Fruit fly (Drosophila melanogaster): ENCODE data around the gene Sry-delta.

dm6 chr3R:30004648-30005047, 38.5 kb upstream of the Sry-delta start, which contains the start of the genes Nlp and Nph:
- TF ChIP-seq CG8478 (optimal IDR thresholded peaks at IDR 0.05) (no peak), CTCF (optimal IDR thresholded peaks at IDR 0.05) (peak in 1 of 2 experiments; percentile 2)

All from S2 (cell line).